Worm (Caenorhabditis elegans): ENCODE measurements around the gene ari-2.

ari-2 gene

ce11 chrIV:5582267-5582666, 31.3 kb downstream of the ari-2 start (continued):
- no peak for TF ChIP-seq php-3 (GFP tag; IDR thresholded peaks at IDR 0.05)
- peak in 1 of 2 experiments; percentile 55 for TF ChIP-seq hif-1 (tag; optimal IDR thresholded peaks at IDR 0.05)
- TF ChIP-seq hlh-30 (tag; optimal IDR thresholded peaks at IDR 0.05; ENCODE audit: insufficient read depth) = peak; percentile 88
- no peak for TF ChIP-seq daf-12 (tag; optimal IDR thresholded peaks at IDR 0.05)
- no peak for TF ChIP-seq F49E8.2 (tag; optimal IDR thresholded peaks at IDR 0.05; ENCODE audit: borderline replicate concordance)
- peak; percentile 6 for TF ChIP-seq ztf-7 (tag; optimal IDR thresholded peaks at IDR 0.05)
- TF ChIP-seq vab-7 (GFP tag; IDR thresholded peaks at IDR 0.05) = no peak
- no peak for TF ChIP-seq egl-43 (GFP tag; IDR thresholded peaks at IDR 0.05)
- no peak for TF ChIP-seq pha-4 (GFP tag; IDR thresholded peaks at IDR 0.05)
- TF ChIP-seq pha-4 (tag; optimal IDR thresholded peaks at IDR 0.05) = no peak
- no peak for TF ChIP-seq dpl-1 (GFP tag; optimal IDR thresholded peaks at IDR 0.05)
- TF ChIP-seq lin-39 (tag; optimal IDR thresholded peaks at IDR 0.05) = no peak
- TF ChIP-seq ceh-20 (GFP tag; IDR thresholded peaks at IDR 0.05) = no peak
- no peak for TF ChIP-seq nhr-41 (GFP tag; IDR thresholded peaks at IDR 0.05)
- no peak for TF ChIP-seq Y5F2A.4 (GFP tag; optimal IDR thresholded peaks at IDR 0.05)
- TF ChIP-seq dmd-8 (GFP tag; IDR thresholded peaks at IDR 0.05) = no peak
- no peak for TF ChIP-seq ZK337.2 (GFP tag; IDR thresholded peaks at IDR 0.05)
- TF ChIP-seq skn-1 (tag; optimal IDR thresholded peaks at IDR 0.05) = no peak
- peak; percentile 79 for TF ChIP-seq rbr-2 (tag; optimal IDR thresholded peaks at IDR 0.05)
- no peak for TF ChIP-seq T26A8.4 (GFP tag; IDR thresholded peaks at IDR 0.05)
- TF ChIP-seq saeg-2 (GFP tag; IDR thresholded peaks at IDR 0.05) = no peak
- TF ChIP-seq spr-3 (GFP tag; optimal IDR thresholded peaks at IDR 0.05) = no peak
- TF ChIP-seq spr-1 (tag; optimal IDR thresholded peaks at IDR 0.05) = no peak
- TF ChIP-seq set-16 (GFP tag; IDR thresholded peaks at IDR 0.05) = no peak
- no peak for TF ChIP-seq nhr-102 (tag; optimal IDR thresholded peaks at IDR 0.05)
- TF ChIP-seq mep-1 (tag; optimal IDR thresholded peaks at IDR 0.05) = peak; percentile 65
- peak in 1 of 2 experiments; percentile 81 for TF ChIP-seq mdl-1 (tag; optimal IDR thresholded peaks at IDR 0.05)
- no peak for TF ChIP-seq zip-2 (tag; optimal IDR thresholded peaks at IDR 0.05)
- no peak for TF ChIP-seq nhr-111 (GFP tag; optimal IDR thresholded peaks at IDR 0.05)
- no peak for TF ChIP-seq tag-97 (GFP tag; IDR thresholded peaks at IDR 0.05)
- no peak for TF ChIP-seq ces-1 (GFP tag; optimal IDR thresholded peaks at IDR 0.05)
- TF ChIP-seq nhr-10 (tag; optimal IDR thresholded peaks at IDR 0.05) = no peak
- no peak for TF ChIP-seq lin-1 (GFP tag; IDR thresholded peaks at IDR 0.05)
- TF ChIP-seq gei-8 (GFP tag; optimal IDR thresholded peaks at IDR 0.05) = no peak
- no peak for TF ChIP-seq ztf-11 (tag; optimal IDR thresholded peaks at IDR 0.05)
- TF ChIP-seq attf-4 (tag; optimal IDR thresholded peaks at IDR 0.05) = no peak
- TF ChIP-seq aly-2 (tag; optimal IDR thresholded peaks at IDR 0.05) = no peak
- TF ChIP-seq lir-3 (tag; optimal IDR thresholded peaks at IDR 0.05) = no peak
- TF ChIP-seq dmd-6 (GFP tag; IDR thresholded peaks at IDR 0.05) = peak; percentile 45
- no peak for TF ChIP-seq lin-29 (GFP tag; IDR thresholded peaks at IDR 0.05)
- no peak for TF ChIP-seq unc-130 (GFP tag; optimal IDR thresholded peaks at IDR 0.05)
- no peak for TF ChIP-seq lin-15B (tag; optimal IDR thresholded peaks at IDR 0.05)
- no peak for TF ChIP-seq ama-1 (optimal IDR thresholded peaks at IDR 0.05)
- TF ChIP-seq nhr-237 (tag; optimal IDR thresholded peaks at IDR 0.05) = no peak
- no peak for TF ChIP-seq daf-8 (GFP tag; IDR thresholded peaks at IDR 0.05)
- no peak for TF ChIP-seq lin-13 (GFP tag; optimal IDR thresholded peaks at IDR 0.05)
- peak; percentile 81 for TF ChIP-seq nhr-28 (tag; optimal IDR thresholded peaks at IDR 0.05)
- no peak for TF ChIP-seq sdz-12 (GFP tag; optimal IDR thresholded peaks at IDR 0.05)
- TF ChIP-seq fkh-10 (GFP tag; optimal IDR thresholded peaks at IDR 0.05) = no peak
- TF ChIP-seq F26F4.8 (GFP tag; conservative IDR thresholded peaks at IDR 0.05) = no peak
- TF ChIP-seq ceh-28 (tag; optimal IDR thresholded peaks at IDR 0.05) = no peak
- no peak for TF ChIP-seq ceh-62 (tag; optimal IDR thresholded peaks at IDR 0.05)
- TF ChIP-seq unc-62 (GFP tag; optimal IDR thresholded peaks at IDR 0.05 in 1 of 2) = peak in 1 of 2 experiments; percentile 70
- no peak for TF ChIP-seq unc-62 (tag; optimal IDR thresholded peaks at IDR 0.05)

Measured in whole organism, L4 larva.